Worm (Caenorhabditis elegans) whole organism, L2 larva: ENCODE data around the gene ssq-4.
"Not testable (repeated sequence)": the region's sequence is repeated elsewhere in the genome, so short reads cannot be mapped to it uniquely, and the experiment has no call there.

Experiments used
- alr-1 ChIP-seq: fragments of 150-350 bp; optimal IDR thresholded peaks from 2 replicates; lab custom pipeline; 2014; ENCODE audit warnings: missing biosample characterization, missing genetic modification characterization
- elt-1 ChIP-seq: fragments of 150-350 bp; optimal IDR thresholded peaks from 2 replicates; lab custom pipeline; 2014; ENCODE audit warnings: missing biosample characterization, missing genetic modification characterization
- elt-3 ChIP-seq: sonication (generic microtip); optimal IDR thresholded peaks from 2 replicates; lab custom pipeline; 2017; ENCODE audit warnings: missing biosample characterization, missing genetic modification characterization
- lin-13 ChIP-seq: fragments of 150-350 bp; optimal IDR thresholded peaks from 2 replicates; lab custom pipeline; 2014; ENCODE audit warnings: missing biosample characterization, missing genetic modification reagents, missing genetic modification characterization
- lin-39 ChIP-seq: fragments of 150-350 bp; optimal IDR thresholded peaks from 2 replicates; lab custom pipeline; 2014; ENCODE audit warnings: missing biosample characterization, missing genetic modification reagents, missing genetic modification characterization
- nhr-12 ChIP-seq: fragments of 150-350 bp; optimal IDR thresholded peaks from 2 replicates; lab custom pipeline; 2014; ENCODE audit warnings: missing biosample characterization, missing genetic modification characterization
- peb-1 ChIP-seq: fragments of 150-350 bp; optimal IDR thresholded peaks from 2 replicates; lab custom pipeline; 2014; ENCODE audit warnings: missing biosample characterization, missing genetic modification characterization
- snpc-4 ChIP-seq: fragments of 150-350 bp; optimal IDR thresholded peaks from 2 replicates; lab custom pipeline; 2014; ENCODE audit warnings: missing biosample characterization, missing genetic modification characterization
- unc-62 ChIP-seq: fragments of 150-350 bp; optimal IDR thresholded peaks from 2 replicates; lab custom pipeline; 2014; ENCODE audit warnings: missing biosample characterization, missing genetic modification reagents, missing genetic modification characterization

ce11 chrIV:5064961-5065360 is 48.7 kb downstream of the ssq-4 start, which contains the start of gene msp-53:
- TF ChIP-seq peb-1 (tag; lab: Kevin White, UChicago); alr-1 (tag; lab: Kevin White, UChicago); elt-1; snpc-4; elt-3 (tag; lab: Kevin White, UChicago); lin-13; lin-39 (tag; lab: Kevin White, UChicago); unc-62; nhr-12 (tag; lab: Kevin White, UChicago): not testable (repeated sequence)
